Worm (Caenorhabditis elegans) whole organism, L1 larva: ENCODE measurements around the gene rab-6.1.
A peak's percentile ranks its signal among the peaks of the same experiment; 100 is the strongest.

Experiments
- C04F5.9 ChIP-seq: sonication (generic microtip); optimal IDR thresholded peaks from 2 replicates; lab custom pipeline; 2016; ENCODE audit warnings: missing genetic modification characterization, missing compliant biosample characterization
- F16B12.6 ChIP-seq: fragments of 150-350 bp; optimal IDR thresholded peaks from 2 replicates; lab custom pipeline; 2014; ENCODE audit warnings: missing biosample characterization, missing genetic modification characterization
- aha-1 ChIP-seq: fragments of 150-350 bp; optimal IDR thresholded peaks from 2 replicates; lab custom pipeline; 2014; ENCODE audit warnings: missing biosample characterization, missing genetic modification characterization
- aly-2 ChIP-seq: fragments of 150-350 bp; optimal IDR thresholded peaks from 2 replicates; lab custom pipeline; 2014; ENCODE audit warnings: missing biosample characterization, missing genetic modification characterization
- ceh-82 ChIP-seq, 3 experiments: fragments of 150-350 bp in 1 of 3; sonication (generic microtip) in 2 of 3; optimal IDR thresholded peaks; 2 replicates each; lab custom pipeline; 2014 to 2017; ENCODE audit warnings: missing biosample characterization in 3 of 3, missing genetic modification characterization in 3 of 3
- ceh-90 ChIP-seq: sonication (generic microtip); optimal IDR thresholded peaks from 2 replicates; lab custom pipeline; 2016; ENCODE audit warnings: missing genetic modification characterization, missing compliant biosample characterization
- ces-1 ChIP-seq: fragments of 150-350 bp; optimal IDR thresholded peaks from 2 replicates; lab custom pipeline; 2014; ENCODE audit warnings: missing biosample characterization, missing genetic modification reagents, missing genetic modification characterization
- dpl-1 ChIP-seq, 3 experiments: fragments of 150-350 bp in 2 of 3; sonication (generic microtip) in 1 of 3; optimal IDR thresholded peaks; 2 replicates each; lab custom pipeline; 2014 to 2017; ENCODE audit warnings: missing biosample characterization in 3 of 3, missing genetic modification characterization in 3 of 3, missing genetic modification reagents in 3 of 3
- efl-1 ChIP-seq, 4 experiments: fragments of 150-350 bp; optimal IDR thresholded peaks in 3 of 4; peaks in 1 of 4; 1 replicate in 1 of 4; 2 replicates in 3 of 4; lab custom pipeline; 2014; ENCODE audit warnings: missing biosample characterization in 2 of 4, missing genetic modification characterization in 2 of 4, missing genetic modification reagents in 2 of 4
- egl-13 ChIP-seq: sonication (generic microtip); optimal IDR thresholded peaks from 2 replicates; lab custom pipeline; 2016; ENCODE audit warnings: missing genotype, missing genetic modification reagents, missing genetic modification characterization, missing compliant biosample characterization
- elt-3 ChIP-seq, 6 experiments: fragments of 150-350 bp in 1 of 6; sonication (generic microtip); optimal IDR thresholded peaks; 2 replicates each; lab custom pipeline; 2017 to 2018; ENCODE audit warnings: missing biosample characterization in 6 of 6, missing genetic modification characterization in 6 of 6, inconsistent platforms in 1 of 6
- fkh-10 ChIP-seq: sonication (generic microtip); optimal IDR thresholded peaks from 2 replicates; lab custom pipeline; 2017; ENCODE audit warnings: missing biosample characterization, missing genetic modification reagents, missing genetic modification characterization
- fkh-8 ChIP-seq: sonication (generic microtip); optimal IDR thresholded peaks from 2 replicates; lab custom pipeline; 2016; ENCODE audit warnings: mild to moderate bottlenecking, missing genetic modification characterization, missing compliant biosample characterization
- fos-1 ChIP-seq: fragments of 150-350 bp; optimal IDR thresholded peaks from 2 replicates; lab custom pipeline; 2014; ENCODE audit warnings: missing biosample characterization, missing genetic modification characterization
- grh-1 ChIP-seq: fragments of 200-800 bp; sonication (Bioruptor generic); IDR thresholded peaks from 2 replicates; pipeline ENCODE4 v1.3.6; 2022; ENCODE audit warnings: missing genetic modification reagents, missing genetic modification characterization, missing compliant biosample characterization
- hlh-17 ChIP-seq: fragments of 200-800 bp; sonication (Bioruptor generic); optimal IDR thresholded peaks from 2 replicates; lab custom pipeline; 2018; ENCODE audit warnings: missing genetic modification characterization, mild to moderate bottlenecking, missing compliant biosample characterization, moderate library complexity, borderline replicate concordance
- hpl-2 ChIP-seq: fragments of 150-350 bp; optimal IDR thresholded peaks from 2 replicates; lab custom pipeline; 2014; ENCODE audit warnings: missing biosample characterization, missing genetic modification reagents, missing genetic modification characterization
- irx-1 ChIP-seq: sonication (generic microtip); optimal IDR thresholded peaks from 2 replicates; lab custom pipeline; 2016; ENCODE audit warnings: missing genetic modification characterization, missing compliant biosample characterization
- lin-13 ChIP-seq: fragments of 150-350 bp; optimal IDR thresholded peaks from 2 replicates; lab custom pipeline; 2014; ENCODE audit warnings: missing biosample characterization, missing genetic modification reagents, missing genetic modification characterization
- lin-14 ChIP-seq: fragments of 200-800 bp; sonication (Bioruptor generic); optimal IDR thresholded peaks from 2 replicates; lab custom pipeline; 2018; ENCODE audit warnings: mild to moderate bottlenecking, missing genetic modification characterization, moderate library complexity, missing compliant biosample characterization
- lin-35 ChIP-seq, 2 experiments: fragments of 150-350 bp; optimal IDR thresholded peaks; 2 replicates each; lab custom pipeline; 2014; ENCODE audit warnings: missing biosample characterization in 2 of 2, missing genetic modification characterization in 2 of 2, missing genetic modification reagents in 2 of 2
- lin-39 ChIP-seq: fragments of 150-350 bp; optimal IDR thresholded peaks from 2 replicates; lab custom pipeline; 2014; ENCODE audit warnings: missing biosample characterization, missing genetic modification reagents, missing genetic modification characterization
- lir-3 ChIP-seq: sonication (generic microtip); optimal IDR thresholded peaks from 2 replicates; lab custom pipeline; 2016; ENCODE audit warnings: mild to moderate bottlenecking, missing genetic modification characterization, moderate library complexity, missing compliant biosample characterization; ENCODE audit not compliant: poor library complexity
- lsy-2 ChIP-seq, 2 experiments: fragments of 150-350 bp; optimal IDR thresholded peaks; 2 replicates each; lab custom pipeline; 2014; ENCODE audit warnings: missing biosample characterization in 2 of 2, missing genetic modification characterization in 2 of 2
- mab-9 ChIP-seq: fragments of 200-800 bp; sonication (Bioruptor generic); IDR thresholded peaks from 2 replicates; pipeline ENCODE4 v1.3.6; 2022; ENCODE audit warnings: missing genetic modification reagents, missing genetic modification characterization, missing compliant biosample characterization
- mef-2 ChIP-seq: fragments of 150-350 bp; optimal IDR thresholded peaks from 2 replicates; lab custom pipeline; 2014; ENCODE audit warnings: missing biosample characterization, missing genetic modification characterization
- nhr-11 ChIP-seq: fragments of 150-350 bp; optimal IDR thresholded peaks from 2 replicates; lab custom pipeline; 2014; ENCODE audit warnings: missing biosample characterization, missing genetic modification characterization
- nhr-19 ChIP-seq: fragments of 200-800 bp; sonication (Bioruptor generic); conservative IDR thresholded peaks from 2 replicates; pipeline ENCODE4 v1.3.6; 2022; ENCODE audit warnings: missing genetic modification characterization, missing compliant biosample characterization
- nhr-28 ChIP-seq: fragments of 150-350 bp; optimal IDR thresholded peaks from 2 replicates; lab custom pipeline; 2014; ENCODE audit warnings: missing biosample characterization, missing genetic modification characterization
- nhr-71 ChIP-seq: sonication (generic microtip); optimal IDR thresholded peaks from 2 replicates; lab custom pipeline; 2016; ENCODE audit warnings: mild to moderate bottlenecking, missing genetic modification characterization, moderate library complexity, missing compliant biosample characterization
- nhr-76 ChIP-seq: sonication (generic microtip); optimal IDR thresholded peaks from 2 replicates; lab custom pipeline; 2017; ENCODE audit warnings: missing biosample characterization, missing genetic modification characterization
- nhr-77 ChIP-seq: fragments of 150-350 bp; optimal IDR thresholded peaks from 2 replicates; lab custom pipeline; 2014; ENCODE audit warnings: missing biosample characterization, missing genetic modification characterization
- nhr-84 ChIP-seq: sonication (generic microtip); optimal IDR thresholded peaks from 2 replicates; lab custom pipeline; 2017; ENCODE audit warnings: missing biosample characterization, missing genetic modification characterization
- nhr-90 ChIP-seq: sonication (generic microtip); optimal IDR thresholded peaks from 2 replicates; lab custom pipeline; 2016; ENCODE audit warnings: mild to moderate bottlenecking, missing genetic modification characterization, missing compliant biosample characterization; ENCODE audit not compliant: poor library complexity
- pag-3 ChIP-seq: sonication (generic microtip); optimal IDR thresholded peaks from 2 replicates; lab custom pipeline; 2017; ENCODE audit warnings: missing genetic modification characterization, mild to moderate bottlenecking, missing compliant biosample characterization, antibody characterized with exemption, borderline replicate concordance; ENCODE audit not compliant: insufficient read depth
- pax-3 ChIP-seq: fragments of 200-800 bp; sonication (Bioruptor generic); optimal IDR thresholded peaks from 2 replicates; lab custom pipeline; 2018; ENCODE audit warnings: mild to moderate bottlenecking, missing genetic modification characterization, moderate library complexity, missing compliant biosample characterization
- rnt-1 ChIP-seq: sonication (generic microtip); optimal IDR thresholded peaks from 2 replicates; lab custom pipeline; 2016; ENCODE audit warnings: mild to moderate bottlenecking, missing genetic modification characterization, moderate library complexity, missing compliant biosample characterization
- skn-1 ChIP-seq: fragments of 150-350 bp; optimal IDR thresholded peaks from 2 replicates; lab custom pipeline; 2014; ENCODE audit warnings: missing biosample characterization, missing genetic modification characterization
- snpc-4 ChIP-seq: fragments of 150-350 bp; optimal IDR thresholded peaks from 2 replicates; lab custom pipeline; 2014; ENCODE audit warnings: missing biosample characterization, missing genetic modification characterization
- snu-23 ChIP-seq: sonication (generic microtip); optimal IDR thresholded peaks from 2 replicates; lab custom pipeline; 2016; ENCODE audit warnings: missing genetic modification characterization, missing compliant biosample characterization
- sup-37 ChIP-seq: fragments of 200-800 bp; sonication (Bioruptor generic); optimal IDR thresholded peaks from 2 replicates; lab custom pipeline; 2018; ENCODE audit warnings: mild to moderate bottlenecking, missing genetic modification characterization, missing compliant biosample characterization
- tbx-2 ChIP-seq: sonication (generic microtip); optimal IDR thresholded peaks from 2 replicates; lab custom pipeline; 2016; ENCODE audit warnings: missing genetic modification characterization, missing compliant biosample characterization
- unc-130 ChIP-seq: fragments of 150-350 bp; optimal IDR thresholded peaks from 2 replicates; lab custom pipeline; 2017; ENCODE audit warnings: missing biosample characterization, missing genetic modification characterization, inconsistent platforms
- unc-86 ChIP-seq: sonication (generic microtip); optimal IDR thresholded peaks from 2 replicates; lab custom pipeline; 2016; ENCODE audit warnings: missing genetic modification characterization, missing compliant biosample characterization
- vab-15 ChIP-seq: sonication (generic microtip); optimal IDR thresholded peaks from 2 replicates; lab custom pipeline; 2017; ENCODE audit warnings: missing genotype, mild to moderate bottlenecking, missing genetic modification characterization, missing compliant biosample characterization
- zip-4 ChIP-seq: fragments of 200-800 bp; sonication (Bioruptor generic); optimal IDR thresholded peaks from 2 replicates; lab custom pipeline; 2018; ENCODE audit warnings: mild to moderate bottlenecking, missing genetic modification characterization, moderate library complexity, missing compliant biosample characterization

rab-6.1 gene

ce11 chrIII:8985965-8986364 is 19.8 kb downstream of the rab-6.1 start (continued):
- TF ChIP-seq unc-130 (tag; lab: Kevin White, UChicago) = no peak
- no peak for TF ChIP-seq nhr-77 (tag; lab: Kevin White, UChicago)
- TF ChIP-seq dpl-1 (GFP tag; optimal IDR thresholded peaks at IDR 0.05; lab: Kevin White, UChicago) = no peak
- TF ChIP-seq aly-2 (tag; lab: Kevin White, UChicago) = no peak
- TF ChIP-seq egl-13 = no peak
- no peak for TF ChIP-seq pax-3 (tag; lab: Kevin White, UChicago)
- no peak for TF ChIP-seq ceh-82 (tag; optimal IDR thresholded peaks at IDR 0.05; lab: Kevin White, UChicago)
- TF ChIP-seq lir-3 (tag; lab: Kevin White, UChicago) = no peak
- TF ChIP-seq lin-39 (tag; lab: Kevin White, UChicago) = no peak
- no peak for TF ChIP-seq hpl-2 (GFP tag; lab: Kevin White, UChicago)
- TF ChIP-seq mef-2 = no peak
- TF ChIP-seq fkh-8 (tag; lab: Kevin White, UChicago) = peak; percentile 16
- TF ChIP-seq nhr-11 = no peak
- peak; percentile 31 for TF ChIP-seq nhr-90 (tag; lab: Kevin White, UChicago)
- TF ChIP-seq lin-35 (GFP tag; optimal IDR thresholded peaks at IDR 0.05; lab: Kevin White, UChicago) = peak in 1 of 2 experiments; percentile 54
- no peak for TF ChIP-seq skn-1 (tag; lab: Kevin White, UChicago)
- peak; percentile 42 for TF ChIP-seq tbx-2
- no peak for TF ChIP-seq pag-3 (tag; lab: Kevin White, UChicago)
- TF ChIP-seq nhr-76 = no peak
- TF ChIP-seq mab-9 (GFP tag; lab: Robert Waterston, UW) = no peak
- TF ChIP-seq fos-1 (tag; lab: Kevin White, UChicago) = no peak
- peak; percentile 13 for TF ChIP-seq snu-23 (GFP tag; lab: Kevin White, UChicago)
- TF ChIP-seq hlh-17 (GFP tag; lab: Kevin White, UChicago) = no peak
- TF ChIP-seq nhr-71 (tag; lab: Kevin White, UChicago) = peak; percentile 10
- no peak for TF ChIP-seq vab-15 (tag; lab: Kevin White, UChicago)
- no peak for TF ChIP-seq ces-1 (GFP tag; lab: Kevin White, UChicago)
- no peak for TF ChIP-seq sup-37
- no peak for TF ChIP-seq nhr-28 (tag; lab: Kevin White, UChicago)
- peak; percentile 61 for TF ChIP-seq lin-14 (GFP tag; lab: Kevin White, UChicago)
- no peak for TF ChIP-seq fkh-10 (GFP tag; lab: Kevin White, UChicago)
- TF ChIP-seq rnt-1 (tag; lab: Kevin White, UChicago) = no peak
- peak in 1 of 6 experiments; percentile 62 for TF ChIP-seq elt-3 (tag; optimal IDR thresholded peaks at IDR 0.05; lab: Kevin White, UChicago)
- TF ChIP-seq grh-1 (GFP tag; lab: Robert Waterston, UW) = no peak
- no peak for TF ChIP-seq ceh-90 (tag; lab: Kevin White, UChicago)
- no peak for TF ChIP-seq snpc-4
- no peak for TF ChIP-seq nhr-19 (GFP tag; lab: Robert Waterston, UW)
- no peak for TF ChIP-seq lin-13 (GFP tag; lab: Kevin White, UChicago)
- TF ChIP-seq, all 84 proteins: peak for 15

ce11 chrIII:8985461-8985860 is 20.3 kb downstream of the rab-6.1 start:
- TF ChIP-seq irx-1 (tag; lab: Kevin White, UChicago) (no peak), nhr-28 (tag; lab: Kevin White, UChicago) (no peak), unc-86 (tag; lab: Kevin White, UChicago) (no peak), dpl-1 (GFP tag; optimal IDR thresholded peaks at IDR 0.05; lab: Kevin White, UChicago) (peak in 1 of 3 experiments; percentile 40), aha-1 (no peak), lsy-2 (tag; optimal IDR thresholded peaks at IDR 0.05; lab: Kevin White, UChicago) (no peak), nhr-11 (no peak), snpc-4 (no peak), fkh-8 (tag; lab: Kevin White, UChicago) (no peak), efl-1 (optimal IDR thresholded peaks at IDR 0.05; lab: Kevin White, UChicago) (no peak), efl-1 (GFP tag; optimal IDR thresholded peaks at IDR 0.05 in 1 of 2; lab: Kevin White, UChicago) (peak in 1 of 2 experiments; percentile 41), zip-4 (GFP tag; lab: Kevin White, UChicago) (no peak), nhr-71 (tag; lab: Kevin White, UChicago) (no peak), skn-1 (tag; lab: Kevin White, UChicago) (no peak), hlh-17 (GFP tag; lab: Kevin White, UChicago) (no peak), F16B12.6 (tag; lab: Kevin White, UChicago) (peak; percentile 5), C04F5.9 (no peak), nhr-84 (no peak), nhr-19 (GFP tag; lab: Robert Waterston, UW) (no peak), lin-35 (GFP tag; optimal IDR thresholded peaks at IDR 0.05; lab: Kevin White, UChicago) (peak in 1 of 2 experiments; percentile 11), aly-2 (tag; lab: Kevin White, UChicago) (no peak), lin-39 (tag; lab: Kevin White, UChicago) (no peak), fkh-10 (GFP tag; lab: Kevin White, UChicago) (no peak)
